Fruit fly (Drosophila melanogaster) whole organism, embryonic: ENCODE data around the gene CG43245.

Experiments
- CG10267 ChIP-seq: fragments of 200-800 bp; sonication (Bioruptor generic); optimal IDR thresholded peaks from 2 replicates; lab custom pipeline; 2018; ENCODE audit warnings: missing biosample characterization, mild to moderate bottlenecking, missing genetic modification characterization, moderate library complexity
- CG10543 ChIP-seq: fragments of 200-800 bp; sonication (Bioruptor generic); optimal IDR thresholded peaks from 3 replicates; lab custom pipeline; 2017; ENCODE audit warnings: missing biosample characterization, mild to moderate bottlenecking, missing genetic modification characterization, moderate library complexity
- CG11504 ChIP-seq: fragments of 200-800 bp; sonication (Bioruptor generic); optimal IDR thresholded peaks from 3 replicates; lab custom pipeline; 2019; ENCODE audit warnings: missing biosample characterization, mild to moderate bottlenecking, missing genetic modification characterization, moderate library complexity
- CG12236 ChIP-seq: fragments of 200-800 bp; sonication (Bioruptor generic); optimal IDR thresholded peaks from 2 replicates; lab custom pipeline; 2016; ENCODE audit warnings: missing biosample characterization, missing genetic modification characterization
- CG12391 ChIP-seq: fragments of 200-800 bp; sonication (Bioruptor generic); optimal IDR thresholded peaks from 3 replicates; lab custom pipeline; 2018; ENCODE audit warnings: missing biosample characterization, mild to moderate bottlenecking, missing genetic modification characterization, moderate library complexity
- CG12744 ChIP-seq: fragments of 200-800 bp; sonication (Bioruptor generic); optimal IDR thresholded peaks from 2 replicates; lab custom pipeline; 2016; ENCODE audit warnings: missing biosample characterization, missing genetic modification characterization
- CG13775 ChIP-seq: fragments of 200-800 bp; sonication (Bioruptor generic); optimal IDR thresholded peaks from 3 replicates; lab custom pipeline; 2017; ENCODE audit warnings: missing biosample characterization, mild to moderate bottlenecking, missing genetic modification characterization
- CG14710 ChIP-seq: fragments of 200-800 bp; sonication (Bioruptor generic); optimal IDR thresholded peaks from 3 replicates; lab custom pipeline; 2019; ENCODE audit warnings: missing biosample characterization, mild to moderate bottlenecking, missing genetic modification characterization, moderate library complexity
- CG14860 ChIP-seq: fragments of 200-800 bp; sonication (Bioruptor generic); IDR thresholded peaks from 3 replicates; pipeline ENCODE4 v1.3.6; 2022; ENCODE audit warnings: missing biosample characterization, missing genetic modification characterization; ENCODE audit not compliant: partially characterized antibody
- CG14965 ChIP-seq: fragments of 200-800 bp; sonication (Bioruptor generic); optimal IDR thresholded peaks from 2 replicates; lab custom pipeline; 2016; ENCODE audit warnings: missing biosample characterization, missing genetic modification characterization, borderline replicate concordance
- CG17359 ChIP-seq: fragments of 200-800 bp; sonication (Bioruptor generic); optimal IDR thresholded peaks from 3 replicates; lab custom pipeline; 2018; ENCODE audit warnings: missing biosample characterization, mild to moderate bottlenecking, missing genetic modification characterization, moderate library complexity
- CG17361 ChIP-seq: fragments of 200-800 bp; sonication (Bioruptor generic); IDR thresholded peaks from 3 replicates; pipeline ENCODE4 v1.3.6; 2022; ENCODE audit warnings: missing biosample characterization, missing genetic modification characterization
- CG18599 ChIP-seq: fragments of 200-800 bp; sonication (Bioruptor generic); optimal IDR thresholded peaks from 3 replicates; lab custom pipeline; 2017; ENCODE audit warnings: missing biosample characterization, missing genetic modification characterization, mild to moderate bottlenecking, moderate library complexity, missing genetic modification reagents
- CG18619 ChIP-seq: fragments of 200-800 bp; sonication (Bioruptor generic); optimal IDR thresholded peaks from 3 replicates; lab custom pipeline; 2017; ENCODE audit warnings: missing biosample characterization, mild to moderate bottlenecking, missing genetic modification characterization
- CG2678 ChIP-seq: fragments of 200-800 bp; sonication (Bioruptor generic); optimal IDR thresholded peaks from 3 replicates; lab custom pipeline; 2019; ENCODE audit warnings: missing biosample characterization, mild to moderate bottlenecking, missing genetic modification characterization, moderate library complexity
- CG3407 ChIP-seq: fragments of 200-800 bp; sonication (Bioruptor generic); optimal IDR thresholded peaks from 2 replicates; lab custom pipeline; 2018; ENCODE audit warnings: missing biosample characterization, mild to moderate bottlenecking, missing genetic modification characterization
- CG6272 ChIP-seq: fragments of 200-800 bp; sonication (Bioruptor generic); IDR thresholded peaks from 2 replicates; pipeline ENCODE4 v1.3.6; 2022; ENCODE audit warnings: missing biosample characterization, missing genetic modification characterization
- CG6689 ChIP-seq: fragments of 200-800 bp; sonication (Bioruptor generic); IDR thresholded peaks from 2 replicates; pipeline ENCODE4 v1.3.6; 2022; ENCODE audit warnings: missing biosample characterization, missing genetic modification characterization
- CG7556 ChIP-seq: fragments of 200-800 bp; sonication (Bioruptor generic); optimal IDR thresholded peaks from 2 replicates; lab custom pipeline; 2017; ENCODE audit warnings: missing biosample characterization, mild to moderate bottlenecking, missing genetic modification characterization
- CG8924 ChIP-seq: fragments of 200-800 bp; optimal IDR thresholded peaks from 3 replicates; lab custom pipeline; 2019; ENCODE audit warnings: missing biosample characterization, mild to moderate bottlenecking, missing genetic modification characterization, moderate library complexity
- CG9437 ChIP-seq: fragments of 200-800 bp; sonication (Bioruptor generic); optimal IDR thresholded peaks from 2 replicates; lab custom pipeline; 2018; ENCODE audit warnings: missing biosample characterization, mild to moderate bottlenecking, missing genetic modification characterization
- Camta ChIP-seq: fragments of 200-800 bp; sonication (Bioruptor generic); optimal IDR thresholded peaks from 2 replicates; lab custom pipeline; 2016; ENCODE audit warnings: missing biosample characterization, missing genetic modification characterization
- Ets65A ChIP-seq: fragments of 200-800 bp; sonication (Bioruptor generic); peaks from one replicate; lab custom pipeline; 2016; ENCODE audit warnings: missing biosample characterization, missing genetic modification characterization
- Hey ChIP-seq: fragments of 200-800 bp; sonication (Bioruptor generic); optimal IDR thresholded peaks from 3 replicates; lab custom pipeline; 2018; ENCODE audit warnings: missing biosample characterization, mild to moderate bottlenecking, missing genetic modification characterization
- Hmr ChIP-seq: fragments of 200-800 bp; sonication (Bioruptor generic); optimal IDR thresholded peaks from 3 replicates; lab custom pipeline; 2017; ENCODE audit warnings: mild to moderate bottlenecking, missing biosample characterization, missing genetic modification reagents, missing genetic modification characterization
- Hr3 ChIP-seq: fragments of 200-800 bp; sonication (Bioruptor generic); optimal IDR thresholded peaks from 3 replicates; lab custom pipeline; 2016; ENCODE audit warnings: missing biosample characterization, missing genetic modification characterization
- Hr51 ChIP-seq, 2 experiments: fragments of 200-800 bp; sonication (Bioruptor generic); optimal IDR thresholded peaks; 2 replicates in 1 of 2; 3 replicates in 1 of 2; lab custom pipeline; 2016 to 2018; ENCODE audit warnings: missing biosample characterization in 2 of 2, missing genetic modification characterization in 2 of 2, mild to moderate bottlenecking in 1 of 2, moderate library complexity in 1 of 2
- Meics ChIP-seq: fragments of 200-800 bp; sonication (Bioruptor generic); optimal IDR thresholded peaks from 2 replicates; lab custom pipeline; 2017; ENCODE audit warnings: missing biosample characterization, mild to moderate bottlenecking, missing genetic modification characterization
- Oli ChIP-seq: fragments of 200-800 bp; sonication (Bioruptor generic); optimal IDR thresholded peaks from 2 replicates; lab custom pipeline; 2018; ENCODE audit warnings: missing biosample characterization, mild to moderate bottlenecking, missing genetic modification characterization, moderate library complexity
- Sox100B ChIP-seq: fragments of 200-800 bp; sonication (Bioruptor generic); optimal IDR thresholded peaks from 3 replicates; lab custom pipeline; 2018; ENCODE audit warnings: missing biosample characterization, mild to moderate bottlenecking, missing genetic modification characterization
- Sox102F ChIP-seq: fragments of 200-800 bp; sonication (Bioruptor generic); optimal IDR thresholded peaks from 2 replicates; lab custom pipeline; 2018; ENCODE audit warnings: missing biosample characterization, mild to moderate bottlenecking, missing genetic modification characterization, moderate library complexity
- Ssrp ChIP-seq: fragments of 200-800 bp; sonication (Bioruptor generic); optimal IDR thresholded peaks from 2 replicates; lab custom pipeline; 2018; ENCODE audit warnings: missing biosample characterization, mild to moderate bottlenecking, missing genetic modification characterization, moderate library complexity
- Trl ChIP-seq, 3 experiments: fragments of >200 bp in 2 of 3; fragments of 200-800 bp in 1 of 3; sonication (Bioruptor generic) in 1 of 3; optimal IDR thresholded peaks; 2 replicates in 1 of 3; 3 replicates in 2 of 3; lab custom pipeline; 2016 to 2017; ENCODE audit warnings: missing biosample characterization in 1 of 3, missing genetic modification characterization in 1 of 3
- ac ChIP-seq: fragments of 200-800 bp; sonication (Bioruptor generic); optimal IDR thresholded peaks from 3 replicates; lab custom pipeline; 2017; ENCODE audit warnings: missing biosample characterization, mild to moderate bottlenecking, missing genetic modification characterization
- ato ChIP-seq: fragments of 200-800 bp; sonication (Bioruptor generic); IDR thresholded peaks from 2 replicates; pipeline ENCODE4 v1.3.6; 2022; ENCODE audit warnings: missing biosample characterization, missing genetic modification characterization; ENCODE audit not compliant: partially characterized antibody
- emc ChIP-seq: fragments of 200-800 bp; sonication (Bioruptor generic); optimal IDR thresholded peaks from 2 replicates; lab custom pipeline; 2016; ENCODE audit warnings: missing biosample characterization, missing genetic modification characterization
- grau ChIP-seq: fragments of 200-800 bp; optimal IDR thresholded peaks from 3 replicates; lab custom pipeline; 2019; ENCODE audit warnings: missing biosample characterization, mild to moderate bottlenecking, missing genetic modification characterization, moderate library complexity
- hb ChIP-seq: fragments of 200-800 bp; sonication (Bioruptor generic); IDR thresholded peaks from 3 replicates; pipeline ENCODE4 v1.3.6; 2022; ENCODE audit warnings: missing biosample characterization, missing genetic modification characterization; ENCODE audit not compliant: partially characterized antibody
- insv ChIP-seq, 2 experiments: fragments of 200-800 bp; sonication (Bioruptor generic); optimal IDR thresholded peaks; 3 replicates each; lab custom pipeline; 2016 to 2018; ENCODE audit warnings: missing biosample characterization in 2 of 2, missing genetic modification characterization in 2 of 2
- lov ChIP-seq, 2 experiments: fragments of 200-800 bp in 1 of 2; fragments of >200 bp in 1 of 2; sonication (Bioruptor generic) in 1 of 2; IDR thresholded peaks in 1 of 2; optimal IDR thresholded peaks in 1 of 2; 2 replicates in 1 of 2; 3 replicates in 1 of 2; pipeline versions ENCODE4 v1.3.6 to Lab custom; 2017 to 2022; ENCODE audit warnings: missing biosample characterization in 1 of 2, missing genetic modification characterization in 1 of 2
- mirr ChIP-seq: fragments of 200-800 bp; sonication (Bioruptor generic); optimal IDR thresholded peaks from 3 replicates; lab custom pipeline; 2018; ENCODE audit warnings: missing biosample characterization, mild to moderate bottlenecking, missing genetic modification characterization
- nerfin-1 ChIP-seq: fragments of 200-800 bp; sonication (Bioruptor generic); optimal IDR thresholded peaks from 3 replicates; lab custom pipeline; 2019; ENCODE audit warnings: missing biosample characterization, mild to moderate bottlenecking, missing genetic modification characterization, moderate library complexity
- sob ChIP-seq: fragments of 200-800 bp; sonication (Bioruptor generic); IDR thresholded peaks from 2 replicates; pipeline ENCODE4 v1.3.6; 2022; ENCODE audit warnings: missing biosample characterization, missing genetic modification characterization
- tin ChIP-seq: fragments of 200-800 bp; sonication (Bioruptor generic); optimal IDR thresholded peaks from 3 replicates; lab custom pipeline; 2016; ENCODE audit warnings: missing biosample characterization, missing genetic modification characterization

Gene CG43245

DNA sequence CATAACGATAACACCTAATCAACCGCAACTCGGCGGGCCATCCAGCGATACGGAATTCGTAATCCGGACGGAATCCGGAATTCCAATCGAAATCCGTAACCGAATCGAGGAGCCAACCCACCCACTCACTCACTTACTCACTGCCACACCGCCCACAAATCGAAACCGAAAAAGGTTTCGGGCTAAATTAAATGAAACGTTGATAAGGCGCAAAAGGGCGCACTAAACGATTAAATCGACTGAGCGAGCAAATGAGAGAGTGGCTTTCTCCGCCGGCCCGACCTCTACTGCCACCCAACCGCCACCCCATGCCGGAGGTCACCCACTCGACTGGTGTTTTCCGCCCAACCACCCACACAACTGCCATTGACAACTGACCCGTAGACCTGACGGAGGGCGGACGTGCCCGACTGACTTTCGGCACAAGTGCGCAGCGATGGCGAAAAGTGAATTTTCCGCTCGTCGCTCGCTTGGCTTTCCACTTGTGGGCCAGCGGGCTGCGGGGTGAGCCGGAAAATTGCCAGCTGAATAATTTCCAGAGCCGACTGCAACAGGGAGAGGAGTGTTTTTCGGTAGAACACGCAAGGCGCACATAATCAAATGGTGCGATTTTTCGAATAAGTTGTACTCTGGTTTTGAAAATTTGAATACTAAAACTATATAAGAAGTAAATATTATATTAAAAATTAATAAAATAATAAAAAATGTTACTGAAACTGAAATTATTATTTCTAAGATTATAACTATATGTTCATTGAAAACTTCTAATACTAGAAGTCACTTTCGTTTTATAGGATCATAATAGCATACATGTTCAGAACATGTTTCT is 45.2 kb downstream of the CG43245 start (continued):
- TF ChIP-seq CG18619 = no peak
- TF ChIP-seq Meics (GFP tag; lab: Kevin White, UChicago) = peak; percentile 20
- TF ChIP-seq ato (GFP tag; lab: Robert Waterston, UW) = 0 out of 2 replicates have a peak, but pooled peaks have one; percentile 9
- peak; percentile 14 for TF ChIP-seq Sox100B
- TF ChIP-seq CG9437 (GFP tag; lab: Kevin White, UChicago) = peak; percentile 35
- peak; percentile 17 for TF ChIP-seq Hmr (GFP tag; lab: Kevin White, UChicago)
- peak; percentile 42 for TF ChIP-seq CG2678 (tag; lab: Kevin White, UChicago)
- TF ChIP-seq CG7556 (GFP tag; lab: Kevin White, UChicago) = peak; percentile 55
- TF ChIP-seq grau = peak; percentile 43
- TF ChIP-seq Ssrp (tag; lab: Kevin White, UChicago) = no peak
- TF ChIP-seq mirr = peak; percentile 5
- TF ChIP-seq Hr3 (GFP tag; lab: Kevin White, UChicago) = peak; percentile 20
- peak; percentile 7 for TF ChIP-seq CG12391 (tag; lab: Kevin White, UChicago)
- 0 out of 2 replicates have a peak, but pooled peaks have one; percentile 5 for TF ChIP-seq CG6689 (GFP tag; lab: Robert Waterston, UW)
- no peak for TF ChIP-seq lov (optimal IDR thresholded peaks at IDR 0.05; lab: Kevin White, UChicago)
- 0 out of 3 replicates have a peak, but pooled peaks have one; percentile 54 for TF ChIP-seq lov (GFP tag; IDR thresholded peaks at IDR 0.05; lab: Robert Waterston, UW)
- TF ChIP-seq CG13775 = peak; percentile 3
- peak; percentile 25 for TF ChIP-seq Hey
- TF ChIP-seq Ets65A (GFP tag; lab: Kevin White, UChicago) = peak; percentile 87
- no peak for TF ChIP-seq tin (GFP tag; lab: Kevin White, UChicago)
- no peak for TF ChIP-seq ac (GFP tag; lab: Kevin White, UChicago)
- peak in 1 of 2 experiments; percentile 31 for TF ChIP-seq Hr51 (GFP tag; optimal IDR thresholded peaks at IDR 0.05; lab: Kevin White, UChicago)
- TF ChIP-seq CG18599 (GFP tag; lab: Kevin White, UChicago) = peak; percentile 38
- no peak for TF ChIP-seq CG14710 (tag; lab: Kevin White, UChicago)
- peak; percentile 50 for TF ChIP-seq CG11504 (tag; lab: Kevin White, UChicago)
- TF ChIP-seq CG6272 (GFP tag; lab: Robert Waterston, UW) = 0 out of 2 replicates have a peak, but pooled peaks have one; percentile 6
- TF ChIP-seq CG10543 (GFP tag; lab: Kevin White, UChicago) = peak; percentile 32
- TF ChIP-seq CG10267 (tag; lab: Kevin White, UChicago) = peak; percentile 4
- peak; percentile 6 for TF ChIP-seq CG8924 (tag; lab: Kevin White, UChicago)
- TF ChIP-seq Trl (optimal IDR thresholded peaks at IDR 0.05; lab: Kevin White, UChicago) = no peak
- no peak for TF ChIP-seq Trl (GFP tag; optimal IDR thresholded peaks at IDR 0.05; lab: Kevin White, UChicago)
- peak; percentile 10 for TF ChIP-seq Oli
- peak; percentile 53; the same call in 1 of the 3 replicates for TF ChIP-seq CG17361 (GFP tag; lab: Robert Waterston, UW)
- peak; percentile 19 for TF ChIP-seq CG17359 (tag; lab: Kevin White, UChicago)

dm6 chr3L:10817670-10818650 is 46.2 kb downstream of the CG43245 start:
- TF ChIP-seq emc (GFP tag; lab: Kevin White, UChicago) (no peak), nerfin-1 (tag; lab: Kevin White, UChicago) (peak; percentile 5), insv (GFP tag; optimal IDR thresholded peaks at IDR 0.05; lab: Kevin White, UChicago) (no peak), Camta (GFP tag; lab: Kevin White, UChicago) (no peak), CG3407 (GFP tag; lab: Kevin White, UChicago) (no peak), CG12744 (peak; percentile 0), Hr3 (GFP tag; lab: Kevin White, UChicago) (peak; percentile 7), sob (no peak), CG12236 (GFP tag; lab: Kevin White, UChicago) (no peak), Sox102F (GFP tag; lab: Kevin White, UChicago) (peak; percentile 58), CG14965 (GFP tag; lab: Kevin White, UChicago) (no peak), CG14860 (GFP tag; lab: Robert Waterston, UW) (no peak), hb (GFP tag; lab: Robert Waterston, UW) (0 out of 3 replicates have a peak, but pooled peaks have one; percentile 49)
